Worm (Caenorhabditis elegans) whole organism, young adult: Measurements from ENCODE around the gene ZK813.1.

Experiments used
- C06A6.2 ChIP-seq: fragments of 200-800 bp; sonication (Bioruptor generic); conservative IDR thresholded peaks from 2 replicates; pipeline ENCODE4 v1.3.6; 2022; ENCODE audit warnings: missing genetic modification characterization, missing compliant biosample characterization
- K12H6.12 ChIP-seq: fragments of 200-800 bp; sonication (Bioruptor generic); optimal IDR thresholded peaks from 2 replicates; lab custom pipeline; 2018; ENCODE audit warnings: mild to moderate bottlenecking, missing genetic modification characterization, missing compliant biosample characterization
- Y53F4B.3 ChIP-seq: fragments of 200-800 bp; sonication (Bioruptor generic); IDR thresholded peaks from 2 replicates; pipeline ENCODE4 v1.3.6; 2022; ENCODE audit warnings: missing genetic modification reagents, missing genetic modification characterization, missing compliant biosample characterization
- ama-1 ChIP-seq, 3 experiments: fragments of 150-350 bp in 1 of 3; sonication (generic microtip) in 2 of 3; optimal IDR thresholded peaks; 2 replicates each; lab custom pipeline; 2014 to 2018; ENCODE audit warnings: missing biosample characterization in 2 of 3, missing genetic modification characterization in 2 of 3, missing genetic modification reagents in 2 of 3
- ccch-3 ChIP-seq: fragments of 200-800 bp; sonication (Bioruptor generic); optimal IDR thresholded peaks from 2 replicates; lab custom pipeline; 2018; ENCODE audit warnings: mild to moderate bottlenecking, missing genetic modification characterization, missing compliant biosample characterization
- cebp-1 ChIP-seq, 2 experiments: fragments of 200-800 bp in 1 of 2; sonication (Bioruptor generic) in 1 of 2; sonication (generic microtip) in 1 of 2; IDR thresholded peaks in 1 of 2; optimal IDR thresholded peaks in 1 of 2; 2 replicates each; pipeline versions ENCODE4 v1.3.6 to Lab custom; 2017 to 2022; ENCODE audit warnings: missing compliant biosample characterization in 2 of 2, missing genetic modification characterization in 2 of 2, mild to moderate bottlenecking in 1 of 2, missing genetic modification reagents in 1 of 2, moderate library complexity in 1 of 2
- cebp-2 ChIP-seq: fragments of 200-800 bp; sonication (Bioruptor generic); IDR thresholded peaks from 2 replicates; pipeline ENCODE4 v1.3.6; 2022; ENCODE audit warnings: missing genetic modification characterization, missing compliant biosample characterization
- efl-1 ChIP-seq: fragments of 150-350 bp; optimal IDR thresholded peaks from 2 replicates; lab custom pipeline; 2014; ENCODE audit warnings: missing biosample characterization, missing genetic modification reagents, missing genetic modification characterization
- gei-17 ChIP-seq: fragments of 200-800 bp; sonication (Bioruptor generic); optimal IDR thresholded peaks from 2 replicates; lab custom pipeline; 2018; ENCODE audit warnings: mild to moderate bottlenecking, missing genetic modification characterization, missing compliant biosample characterization
- lin-54 ChIP-seq: fragments of 200-800 bp; sonication (Bioruptor generic); optimal IDR thresholded peaks from 2 replicates; lab custom pipeline; 2018; ENCODE audit warnings: mild to moderate bottlenecking, missing genetic modification characterization, missing compliant biosample characterization
- madf-6 ChIP-seq: fragments of 200-800 bp; sonication (Bioruptor generic); IDR thresholded peaks from 2 replicates; pipeline ENCODE4 v1.3.6; 2022; ENCODE audit warnings: missing genetic modification reagents, missing genetic modification characterization, missing compliant biosample characterization
- madf-8 ChIP-seq: fragments of 200-800 bp; sonication (Bioruptor generic); conservative IDR thresholded peaks from 2 replicates; pipeline ENCODE4 v1.3.6; 2022; ENCODE audit warnings: missing genetic modification reagents, missing genetic modification characterization, missing compliant biosample characterization
- nhr-179 ChIP-seq: sonication (generic microtip); optimal IDR thresholded peaks from 2 replicates; lab custom pipeline; 2016; ENCODE audit warnings: mild to moderate bottlenecking, missing genetic modification characterization, missing compliant biosample characterization
- ztf-22 ChIP-seq: fragments of 200-800 bp; sonication (Bioruptor generic); optimal IDR thresholded peaks from 2 replicates; lab custom pipeline; 2018; ENCODE audit warnings: mild to moderate bottlenecking, missing genetic modification characterization, moderate library complexity, missing compliant biosample characterization

ZK813.1 gene

DNA sequence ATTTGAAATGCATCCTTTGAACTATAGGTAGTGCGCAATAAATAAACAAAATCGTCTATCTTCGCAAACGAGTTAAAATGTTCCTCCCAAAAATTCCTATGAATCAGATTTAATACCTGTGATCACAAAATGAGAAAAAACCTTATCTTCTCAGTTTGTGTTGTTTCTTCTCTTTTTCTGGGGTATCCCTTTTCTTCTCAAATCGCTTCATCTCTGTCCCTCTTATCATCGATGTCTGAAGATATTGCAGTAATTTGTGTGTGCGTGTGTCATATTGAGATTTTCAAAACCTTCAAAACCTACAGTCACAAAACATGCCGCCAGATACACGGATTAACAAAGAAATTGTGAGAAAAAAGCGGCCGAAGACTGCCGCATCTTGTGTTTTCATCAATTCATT, 49.7 kb downstream of the ZK813.1 start, which contains the start of gene glt-1:
glt-1 (plus strand) TSS at position 251 of the 400 bp plus-strand sequence.
- TF ChIP-seq ccch-3 (GFP tag; lab: Kevin White, UChicago): no peak
- TF ChIP-seq madf-6 (GFP tag; lab: Robert Waterston, UW): no peak
- TF ChIP-seq nhr-179 (tag; lab: Kevin White, UChicago): no peak
- TF ChIP-seq ama-1 (optimal IDR thresholded peaks at IDR 0.05; lab: Kevin White, UChicago): no peak
- no peak for TF ChIP-seq ama-1 (GFP tag; optimal IDR thresholded peaks at IDR 0.05; lab: Kevin White, UChicago)
- no peak for TF ChIP-seq cebp-2
- TF ChIP-seq efl-1 (GFP tag; lab: Kevin White, UChicago): no peak
- no peak for TF ChIP-seq cebp-1 (GFP tag; IDR thresholded peaks at IDR 0.05; lab: Robert Waterston, UW)
- no peak for TF ChIP-seq cebp-1 (tag; optimal IDR thresholded peaks at IDR 0.05; lab: Kevin White, UChicago)
- no peak for TF ChIP-seq K12H6.12 (tag; lab: Kevin White, UChicago)
- no peak for TF ChIP-seq C06A6.2 (GFP tag; lab: Robert Waterston, UW)
- no peak for TF ChIP-seq madf-8
- TF ChIP-seq lin-54 (GFP tag; lab: Kevin White, UChicago): no peak
- no peak for TF ChIP-seq ztf-22 (GFP tag; lab: Kevin White, UChicago)
- TF ChIP-seq gei-17 (GFP tag; lab: Kevin White, UChicago): no peak
- TF ChIP-seq Y53F4B.3 (GFP tag; lab: Robert Waterston, UW): no peak
- TF ChIP-seq, all 124 proteins: peak for 0
